Fruit fly (Drosophila melanogaster) whole organism, embryonic: Measurements from ENCODE around the gene CG2256.
A peak's percentile ranks its signal among the peaks of the same experiment; 100 is the strongest.

Source experiments
- Atf6 ChIP-seq: fragments of 200-800 bp; sonication (Bioruptor generic); IDR thresholded peaks from 2 replicates; pipeline ENCODE4 v1.3.6; 2022; ENCODE audit warnings: missing biosample characterization, missing genetic modification characterization
- Bteb2 ChIP-seq: fragments of 200-800 bp; sonication (Bioruptor generic); optimal IDR thresholded peaks from 2 replicates; lab custom pipeline; 2016; ENCODE audit warnings: missing biosample characterization, missing genetic modification characterization
- CG10366 ChIP-seq: fragments of 200-800 bp; sonication (Bioruptor generic); IDR thresholded peaks from 2 replicates; pipeline ENCODE4 v1.3.6; 2022; ENCODE audit warnings: missing biosample characterization, missing genetic modification characterization
- CG10431 ChIP-seq: fragments of 200-800 bp; sonication (Bioruptor generic); optimal IDR thresholded peaks from 3 replicates; lab custom pipeline; 2018; ENCODE audit warnings: missing biosample characterization, mild to moderate bottlenecking, missing genetic modification characterization
- CG1233 ChIP-seq: fragments of 200-800 bp; sonication (Bioruptor generic); optimal IDR thresholded peaks from 4 replicates; lab custom pipeline; 2018; ENCODE audit warnings: missing biosample characterization, mild to moderate bottlenecking, missing genetic modification characterization
- CG12391 ChIP-seq: fragments of 200-800 bp; sonication (Bioruptor generic); optimal IDR thresholded peaks from 3 replicates; lab custom pipeline; 2018; ENCODE audit warnings: missing biosample characterization, mild to moderate bottlenecking, missing genetic modification characterization, moderate library complexity
- CG12659 ChIP-seq: fragments of 200-800 bp; sonication (Bioruptor generic); optimal IDR thresholded peaks from 3 replicates; lab custom pipeline; 2017; ENCODE audit warnings: mild to moderate bottlenecking, missing biosample characterization, missing genetic modification reagents, missing genetic modification characterization
- CG13287 ChIP-seq: fragments of 200-800 bp; sonication (Bioruptor generic); IDR thresholded peaks from 2 replicates; pipeline ENCODE4 v1.3.6; 2022; ENCODE audit warnings: missing biosample characterization, missing genetic modification characterization; ENCODE audit not compliant: partially characterized antibody
- CG15073 ChIP-seq: fragments of 200-800 bp; sonication (Bioruptor generic); optimal IDR thresholded peaks from 2 replicates; lab custom pipeline; 2016; ENCODE audit warnings: missing biosample characterization, missing genetic modification characterization
- CG15514 ChIP-seq: fragments of 200-800 bp; sonication (Bioruptor generic); optimal IDR thresholded peaks from 3 replicates; lab custom pipeline; 2017; ENCODE audit warnings: missing biosample characterization, missing genetic modification characterization, mild to moderate bottlenecking, moderate library complexity, missing genetic modification reagents
- CG1603 ChIP-seq: fragments of 200-800 bp; sonication (Bioruptor generic); optimal IDR thresholded peaks from 2 replicates; lab custom pipeline; 2019; ENCODE audit warnings: missing biosample characterization, mild to moderate bottlenecking, missing genetic modification characterization, moderate library complexity
- CG1792 ChIP-seq: fragments of 200-800 bp; sonication (Bioruptor generic); optimal IDR thresholded peaks from 2 replicates; lab custom pipeline; 2016; ENCODE audit warnings: missing biosample characterization, missing genetic modification characterization
- CG3163 ChIP-seq: fragments of 200-800 bp; sonication (Bioruptor generic); optimal IDR thresholded peaks from 3 replicates; lab custom pipeline; 2016; ENCODE audit warnings: missing biosample characterization, missing genetic modification characterization
- CG34422 ChIP-seq: fragments of 200-800 bp; sonication (Bioruptor generic); IDR thresholded peaks from 3 replicates; pipeline ENCODE4 v1.3.6; 2022; ENCODE audit warnings: missing biosample characterization, missing genetic modification characterization
- CG3995 ChIP-seq: fragments of 200-800 bp; sonication (Bioruptor generic); optimal IDR thresholded peaks from 3 replicates; lab custom pipeline; 2016; ENCODE audit warnings: missing biosample characterization, missing genetic modification characterization
- CG4282 ChIP-seq: fragments of 200-800 bp; sonication (Bioruptor generic); optimal IDR thresholded peaks from 2 replicates; lab custom pipeline; 2016; ENCODE audit warnings: missing biosample characterization, missing genetic modification characterization
- CG6254 ChIP-seq: fragments of 200-800 bp; sonication (Bioruptor generic); optimal IDR thresholded peaks from 3 replicates; lab custom pipeline; 2017; ENCODE audit warnings: mild to moderate bottlenecking, missing biosample characterization, missing genetic modification reagents, missing genetic modification characterization
- CG7963 ChIP-seq: fragments of 200-800 bp; sonication (Bioruptor generic); IDR thresholded peaks from 3 replicates; pipeline ENCODE4 v1.3.6; 2022; ENCODE audit warnings: missing biosample characterization, missing genetic modification characterization; ENCODE audit not compliant: partially characterized antibody
- CG8290 ChIP-seq, 3 experiments: fragments of 200-800 bp; sonication (Bioruptor generic); optimal IDR thresholded peaks; 2 replicates each; lab custom pipeline; 2016 to 2019; ENCODE audit warnings: missing biosample characterization in 3 of 3, missing genetic modification characterization in 3 of 3, mild to moderate bottlenecking in 2 of 3, moderate library complexity in 1 of 3
- CHES-1-like ChIP-seq: fragments of 200-800 bp; sonication (Bioruptor generic); optimal IDR thresholded peaks from 2 replicates; lab custom pipeline; 2016; ENCODE audit warnings: missing biosample characterization, missing genetic modification characterization
- Dll ChIP-seq: fragments of 200-800 bp; sonication (Bioruptor generic); IDR thresholded peaks from 4 replicates; pipeline ENCODE4 v1.3.6; 2022; ENCODE audit warnings: missing biosample characterization, missing genetic modification characterization; ENCODE audit not compliant: partially characterized antibody
- Dref ChIP-seq: fragments of 200-800 bp; sonication (Bioruptor generic); IDR thresholded peaks from 2 replicates; pipeline ENCODE4 v1.3.6; 2022; ENCODE audit warnings: missing biosample characterization, missing genetic modification characterization
- Elba2 ChIP-seq: fragments of 200-800 bp; sonication (Bioruptor generic); optimal IDR thresholded peaks from 3 replicates; lab custom pipeline; 2016; ENCODE audit warnings: missing biosample characterization, missing genetic modification characterization
- HHEX ChIP-seq: fragments of 200-800 bp; sonication (Bioruptor generic); optimal IDR thresholded peaks from 3 replicates; lab custom pipeline; 2017; ENCODE audit warnings: missing biosample characterization, mild to moderate bottlenecking, missing genetic modification characterization, missing genetic modification reagents
- HLH4C ChIP-seq: fragments of 200-800 bp; sonication (Bioruptor generic); IDR thresholded peaks from 3 replicates; pipeline ENCODE4 v1.3.6; 2022; ENCODE audit warnings: missing biosample characterization, missing genetic modification characterization; ENCODE audit not compliant: partially characterized antibody
- HLH54F ChIP-seq: fragments of 200-800 bp; sonication (Bioruptor generic); optimal IDR thresholded peaks from 3 replicates; lab custom pipeline; 2016; ENCODE audit warnings: missing biosample characterization, missing genetic modification characterization
- Hmr ChIP-seq: fragments of 200-800 bp; sonication (Bioruptor generic); optimal IDR thresholded peaks from 3 replicates; lab custom pipeline; 2017; ENCODE audit warnings: mild to moderate bottlenecking, missing biosample characterization, missing genetic modification reagents, missing genetic modification characterization
- Lhr ChIP-seq: fragments of 200-800 bp; sonication (Bioruptor generic); optimal IDR thresholded peaks from 3 replicates; lab custom pipeline; 2017; ENCODE audit warnings: mild to moderate bottlenecking, missing biosample characterization, missing genetic modification reagents, missing genetic modification characterization
- Max ChIP-seq: fragments of 200-800 bp; sonication (Bioruptor generic); optimal IDR thresholded peaks from 2 replicates; lab custom pipeline; 2016; ENCODE audit warnings: missing biosample characterization, mild to moderate bottlenecking, missing genetic modification characterization
- Mrtf ChIP-seq: fragments of 200-800 bp; sonication (Bioruptor generic); IDR thresholded peaks from 3 replicates; pipeline ENCODE4 v1.3.6; 2022; ENCODE audit warnings: missing biosample characterization, missing genetic modification characterization
- NFAT ChIP-seq: fragments of 200-800 bp; sonication (Bioruptor generic); IDR thresholded peaks from 2 replicates; pipeline ENCODE4 v1.3.6; 2022; ENCODE audit warnings: missing biosample characterization, missing genetic modification characterization
- Scr ChIP-seq: fragments of 200-800 bp; sonication (Bioruptor generic); IDR thresholded peaks from 2 replicates; pipeline ENCODE4 v1.3.6; 2022; ENCODE audit warnings: missing biosample characterization, missing genetic modification characterization; ENCODE audit not compliant: partially characterized antibody
- Xbp1 ChIP-seq: fragments of 200-800 bp; sonication (Bioruptor generic); optimal IDR thresholded peaks from 3 replicates; lab custom pipeline; 2016; ENCODE audit warnings: missing biosample characterization, mild to moderate bottlenecking, missing genetic modification characterization
- bbx ChIP-seq: fragments of 200-800 bp; sonication (Bioruptor generic); IDR thresholded peaks from 2 replicates; pipeline ENCODE4 v1.3.6; 2022; ENCODE audit warnings: missing biosample characterization, missing genetic modification characterization; ENCODE audit not compliant: partially characterized antibody
- btn ChIP-seq: fragments of 200-800 bp; sonication (Bioruptor generic); optimal IDR thresholded peaks from 2 replicates; lab custom pipeline; 2016; ENCODE audit warnings: missing biosample characterization, missing genetic modification characterization
- cg ChIP-seq: fragments of 200-800 bp; sonication (Bioruptor generic); optimal IDR thresholded peaks from 3 replicates; lab custom pipeline; 2019; ENCODE audit warnings: missing biosample characterization, mild to moderate bottlenecking, missing genetic modification characterization, moderate library complexity
- esg ChIP-seq: fragments of 200-800 bp; sonication (Bioruptor generic); conservative IDR thresholded peaks from 2 replicates; pipeline ENCODE4 v1.3.6; 2022; ENCODE audit warnings: missing biosample characterization, missing genetic modification characterization
- fd96Cb ChIP-seq: fragments of 200-800 bp; sonication (Bioruptor generic); optimal IDR thresholded peaks from 2 replicates; lab custom pipeline; 2018; ENCODE audit warnings: missing biosample characterization, mild to moderate bottlenecking, missing genetic modification characterization, moderate library complexity
- grau ChIP-seq: fragments of 200-800 bp; optimal IDR thresholded peaks from 3 replicates; lab custom pipeline; 2019; ENCODE audit warnings: missing biosample characterization, mild to moderate bottlenecking, missing genetic modification characterization, moderate library complexity
- gt ChIP-seq: fragments of 200-800 bp; sonication (Bioruptor generic); IDR thresholded peaks from 2 replicates; pipeline ENCODE4 v1.3.6; 2022; ENCODE audit warnings: missing biosample characterization, missing genetic modification characterization
- inv ChIP-seq: fragments of 200-800 bp; sonication (Bioruptor generic); IDR thresholded peaks from 2 replicates; pipeline ENCODE4 v1.3.6; 2022; ENCODE audit warnings: missing biosample characterization, missing genetic modification characterization; ENCODE audit not compliant: partially characterized antibody
- ken ChIP-seq: fragments of 200-800 bp; sonication (Bioruptor generic); IDR thresholded peaks from 3 replicates; pipeline ENCODE4 v1.3.6; 2022; ENCODE audit warnings: missing biosample characterization, missing genetic modification characterization
- nau ChIP-seq: fragments of 200-800 bp; sonication (Bioruptor generic); optimal IDR thresholded peaks from 3 replicates; lab custom pipeline; 2017; ENCODE audit warnings: missing biosample characterization, mild to moderate bottlenecking, missing genetic modification characterization, missing genetic modification reagents
- odd ChIP-seq: fragments of 200-800 bp; sonication (Bioruptor generic); optimal IDR thresholded peaks from 2 replicates; lab custom pipeline; 2017; ENCODE audit warnings: missing biosample characterization, mild to moderate bottlenecking, missing genetic modification characterization
- pzg ChIP-seq: fragments of 200-800 bp; sonication (Bioruptor generic); optimal IDR thresholded peaks from 3 replicates; lab custom pipeline; 2018; ENCODE audit warnings: missing biosample characterization, mild to moderate bottlenecking, missing genetic modification characterization, moderate library complexity
- sisA ChIP-seq: fragments of 200-800 bp; sonication (Bioruptor generic); IDR thresholded peaks from 2 replicates; pipeline ENCODE4 v1.3.6; 2022; ENCODE audit warnings: missing biosample characterization, missing genetic modification characterization
- so ChIP-seq: fragments of 200-800 bp; sonication (Bioruptor generic); IDR thresholded peaks from 3 replicates; pipeline ENCODE4 v1.3.6; 2022; ENCODE audit warnings: missing biosample characterization, missing genetic modification characterization
- sug ChIP-seq: fragments of 200-800 bp; optimal IDR thresholded peaks from 2 replicates; lab custom pipeline; 2019; ENCODE audit warnings: missing biosample characterization, mild to moderate bottlenecking, missing genetic modification characterization, moderate library complexity

The CG2256 gene

DNA sequence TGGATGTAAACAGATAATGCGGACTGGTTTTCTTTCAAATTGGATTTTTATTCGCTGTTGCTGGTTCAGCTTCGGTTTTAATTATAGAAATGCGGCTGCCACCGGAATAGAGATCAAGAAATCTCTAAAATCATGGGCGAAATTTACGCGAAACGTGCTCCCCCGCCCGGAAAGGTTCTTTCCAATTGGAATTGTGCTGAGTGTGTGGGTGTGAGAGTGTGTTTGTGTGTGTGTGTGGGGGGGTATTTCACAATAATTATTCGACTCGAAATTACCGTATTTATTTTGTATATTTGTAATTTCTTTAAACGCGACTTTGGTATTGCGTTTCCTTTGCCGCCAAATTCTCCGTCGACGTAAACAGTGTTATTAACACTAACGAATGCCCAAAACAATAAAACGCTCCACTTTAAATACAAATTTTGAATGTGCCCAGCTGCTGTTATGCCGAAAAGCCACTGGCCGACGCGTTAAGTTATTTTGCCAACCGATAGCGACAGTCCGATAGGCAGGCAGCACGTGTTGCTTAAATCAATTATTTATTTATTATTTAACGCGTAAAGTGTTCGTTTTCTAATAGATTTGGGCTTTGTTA, 28.8 kb upstream of the CG2256 start, which contains the start of gene Gclc:
Gene Gclc, minus strand, starts transcription at position 431 of the 595 bp plus-strand sequence.
- peak; percentile 15 for TF ChIP-seq odd (GFP tag; lab: Kevin White, UChicago)
- TF ChIP-seq Dll (GFP tag; lab: Robert Waterston, UW) = peak; percentile 50; the same call in 1 of the 4 replicates
- peak; percentile 10; the same call in 1 of the 3 replicates for TF ChIP-seq CG7963
- TF ChIP-seq CG1233 = no peak
- peak; percentile 12 for TF ChIP-seq HHEX (GFP tag; lab: Kevin White, UChicago)
- TF ChIP-seq Hmr (GFP tag; lab: Kevin White, UChicago) = peak; percentile 50
- no peak for TF ChIP-seq grau (tag; lab: Kevin White, UChicago)
- TF ChIP-seq Scr = peak; percentile 39
- peak; percentile 75 for TF ChIP-seq cg (GFP tag; lab: Kevin White, UChicago)
- peak; percentile 24 for TF ChIP-seq CG3995
- TF ChIP-seq pzg (GFP tag; lab: Kevin White, UChicago) = peak; percentile 59
- TF ChIP-seq CG34422 = 0 out of 3 replicates have a peak, but pooled peaks have one; percentile 34
- no peak for TF ChIP-seq CG10431
- TF ChIP-seq CG12391 = no peak
- TF ChIP-seq sisA (GFP tag; lab: Robert Waterston, UW) = no peak
- TF ChIP-seq CG12659 (GFP tag; lab: Kevin White, UChicago) = peak; percentile 31
- TF ChIP-seq Mrtf (GFP tag; lab: Robert Waterston, UW) = no peak
- no peak for TF ChIP-seq HLH54F (GFP tag; lab: Kevin White, UChicago)
- no peak for TF ChIP-seq fd96Cb (tag; lab: Kevin White, UChicago)
- peak; percentile 0 for TF ChIP-seq Bteb2 (GFP tag; lab: Kevin White, UChicago)
- peak; percentile 60 for TF ChIP-seq Dref (GFP tag; lab: Robert Waterston, UW)
- no peak for TF ChIP-seq so (GFP tag; lab: Robert Waterston, UW)
- TF ChIP-seq btn = no peak
- TF ChIP-seq CG1792 = no peak
- TF ChIP-seq CG15514 (GFP tag; lab: Kevin White, UChicago) = peak; percentile 39
- no peak for TF ChIP-seq esg (GFP tag; lab: Robert Waterston, UW)
- peak; percentile 42 for TF ChIP-seq CG1603
- no peak for TF ChIP-seq CG8290 (GFP tag; optimal IDR thresholded peaks at IDR 0.05; lab: Kevin White, UChicago)
- TF ChIP-seq CG8290 (tag; optimal IDR thresholded peaks at IDR 0.05; lab: Kevin White, UChicago) = peak in 1 of 2 experiments; percentile 13
- peak; percentile 34; the same call in 1 of the 3 replicates for TF ChIP-seq HLH4C (GFP tag; lab: Robert Waterston, UW)
- no peak for TF ChIP-seq CG6254 (GFP tag; lab: Kevin White, UChicago)
- no peak for TF ChIP-seq CG15073 (GFP tag; lab: Kevin White, UChicago)
- 0 out of 3 replicates have a peak, but pooled peaks have one; percentile 18 for TF ChIP-seq ken (GFP tag; lab: Robert Waterston, UW)
- TF ChIP-seq Elba2 (GFP tag; lab: Kevin White, UChicago) = peak; percentile 55
- peak; percentile 20; the same call in 1 of the 2 replicates for TF ChIP-seq inv (GFP tag; lab: Robert Waterston, UW)
- no peak for TF ChIP-seq CG4282 (GFP tag; lab: Kevin White, UChicago)
- TF ChIP-seq CHES-1-like (GFP tag; lab: Kevin White, UChicago) = no peak
- 0 out of 2 replicates have a peak, but pooled peaks have one; percentile 8 for TF ChIP-seq Atf6 (GFP tag; lab: Robert Waterston, UW)
- TF ChIP-seq CG3163 (GFP tag; lab: Kevin White, UChicago) = no peak
- TF ChIP-seq sug (tag; lab: Kevin White, UChicago) = no peak
- TF ChIP-seq gt (GFP tag; lab: Robert Waterston, UW) = no peak
- TF ChIP-seq NFAT (GFP tag; lab: Robert Waterston, UW) = 0 out of 2 replicates have a peak, but pooled peaks have one; percentile 23
- TF ChIP-seq Lhr (GFP tag; lab: Kevin White, UChicago) = no peak
- TF ChIP-seq CG10366 (GFP tag; lab: Robert Waterston, UW) = no peak
- TF ChIP-seq nau = peak; percentile 19
- no peak for TF ChIP-seq Xbp1 (GFP tag; lab: Kevin White, UChicago)
- peak; percentile 23 for TF ChIP-seq Max (GFP tag; lab: Kevin White, UChicago)
- TF ChIP-seq CG13287 = peak; percentile 62
- TF ChIP-seq bbx = peak; percentile 41
